Fruit fly (Drosophila melanogaster) whole organism, adult: ENCODE data around the gene CG45491.
"Not testable (repeated sequence)": the region's sequence is repeated elsewhere in the genome, so short reads cannot be mapped to it uniquely, and the experiment has no call there.

Source experiments
- CG11617 ChIP-seq: fragments of 200-800 bp; sonication (Bioruptor generic); optimal IDR thresholded peaks from 2 replicates; lab custom pipeline; 2017; ENCODE audit warnings: mild to moderate bottlenecking, missing biosample characterization, missing genetic modification reagents, missing genetic modification characterization
- CG33017 ChIP-seq: fragments of 200-800 bp; sonication (Bioruptor generic); optimal IDR thresholded peaks from 2 replicates; lab custom pipeline; 2018; ENCODE audit warnings: missing biosample characterization, mild to moderate bottlenecking, missing genetic modification characterization, moderate library complexity

- not testable (repeated sequence) for TF ChIP-seq CG33017 (tag; lab: Kevin White, UChicago); CG11617 (GFP tag; lab: Kevin White, UChicago)
Observed at dm6 chrX:19915181-19915580, 23.6 kb downstream of the CG45491 start, which contains the start of gene CG45487.
